Worm (Caenorhabditis elegans) whole organism, dauer: ENCODE results near the gene mth-1.

Experiments
- unc-62 ChIP-seq: sonication (generic microtip); optimal IDR thresholded peaks from 2 replicates; lab custom pipeline; 2017; ENCODE audit warnings: missing biosample characterization, missing genetic modification reagents, missing genetic modification characterization

The mth-1 gene

ce11 chrII:4203729-4204184 lies at the start of gene mth-1:
TSS of gene mth-1 (minus strand) at chrII:4203779.
- no peak for TF ChIP-seq unc-62 (GFP tag; lab: Kevin White, UChicago)

DNA sequence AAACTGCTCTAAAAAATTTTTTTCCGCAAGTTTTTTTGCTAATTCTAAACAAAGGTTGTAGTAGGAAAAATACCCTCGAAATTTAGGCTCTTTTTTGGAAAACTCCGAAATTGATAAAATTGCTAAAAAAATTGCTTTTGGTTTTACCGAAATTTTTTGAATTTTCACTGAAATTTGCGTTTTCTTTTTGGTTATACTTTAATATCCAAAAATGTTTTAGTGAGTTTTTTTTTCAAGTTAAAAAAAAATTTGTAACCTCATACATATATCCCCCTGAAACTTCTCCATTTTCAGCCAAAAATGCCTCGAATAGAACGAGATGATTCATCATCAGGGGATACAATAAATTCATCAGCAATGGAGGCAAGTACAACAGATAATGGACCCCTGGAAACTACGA lies 43.3 kb upstream of the mth-1 start, which contains the start of gene gpa-11:
TSS of gene gpa-11 (plus strand) at position 301 of the 400 bp plus-strand sequence.
- TF ChIP-seq unc-62 (GFP tag; lab: Kevin White, UChicago), result no peak

ce11 chrII:4244959-4245358 lies 41.4 kb upstream of the mth-1 start:
- TF ChIP-seq unc-62 (GFP tag; lab: Kevin White, UChicago), result no peak

DNA sequence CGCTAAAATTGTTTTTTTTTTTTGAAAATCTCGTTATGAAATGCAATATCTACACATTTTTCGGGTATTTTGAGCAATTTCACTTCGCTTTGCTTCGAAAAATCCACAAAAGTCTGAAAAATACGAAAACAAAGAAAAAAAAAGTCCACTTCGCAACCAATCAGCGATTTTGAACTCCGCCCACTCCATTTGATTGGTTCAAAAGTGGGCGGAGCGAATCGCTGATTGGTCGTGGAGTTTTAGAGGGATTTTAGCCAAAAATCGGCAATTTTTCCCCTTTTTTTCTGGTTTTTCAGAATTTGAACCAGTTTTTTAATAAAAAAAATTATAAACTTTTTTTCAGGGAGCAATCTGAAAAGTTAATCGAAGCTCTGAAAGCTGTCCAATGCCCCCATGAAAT lies 35.4 kb upstream of the mth-1 start:
- no peak for TF ChIP-seq unc-62 (GFP tag; lab: Kevin White, UChicago)

- no peak for TF ChIP-seq unc-62 (GFP tag; lab: Kevin White, UChicago)
These were observed 34.2 kb upstream of the mth-1 start, which contains the start of the genes fbxc-44 and C16A11.2 for ce11 chrII:4237701-4238214. TSS of gene fbxc-44 (minus strand) at chrII:4237751. TSS of gene C16A11.2 (plus strand) at chrII:4238203.

DNA sequence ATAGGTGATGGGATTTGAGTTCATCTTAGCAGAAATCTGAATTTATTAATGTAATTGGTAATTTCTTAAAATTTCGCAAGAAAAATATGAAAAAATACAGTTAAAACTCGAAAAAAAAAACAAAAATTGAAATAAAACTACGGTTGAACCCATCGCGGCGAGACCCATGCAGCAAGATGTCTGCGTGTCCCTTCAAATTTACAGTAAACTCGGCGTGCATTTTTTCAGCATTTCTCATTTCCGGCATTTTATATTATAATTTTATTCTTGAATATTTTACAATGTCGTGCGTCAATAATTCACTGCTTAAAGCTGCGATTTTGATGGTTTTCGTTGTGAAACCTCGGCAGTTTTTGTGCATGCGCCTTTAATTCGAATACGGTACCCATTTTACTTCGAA lies 32.4 kb upstream of the mth-1 start, which contains the start of gene fbxc-43:
TSS of gene fbxc-43 (minus strand) at position 38 of the 400 bp plus-strand sequence.
- no peak for TF ChIP-seq unc-62 (GFP tag; lab: Kevin White, UChicago)

- no peak for TF ChIP-seq unc-62 (GFP tag; lab: Kevin White, UChicago)
These were observed 27.3 kb upstream of the mth-1 start, which contains the start of gene C16A11.10 for ce11 chrII:4230816-4231435. TSS of gene C16A11.10 (plus strand) at chrII:4231385.

ce11 chrII:4229106-4229708 lies 25.6 kb upstream of the mth-1 start, which contains the start of gene C16A11.3:
TSS of gene C16A11.3 (plus strand) at chrII:4229545.
- no peak for TF ChIP-seq unc-62 (GFP tag; lab: Kevin White, UChicago)

ce11 chrII:4228112-4228770 lies 24.7 kb upstream of the mth-1 start:
- TF ChIP-seq unc-62 (GFP tag; lab: Kevin White, UChicago), result no peak

- TF ChIP-seq unc-62 (GFP tag; lab: Kevin White, UChicago), result no peak
These were observed 23.1 kb upstream of the mth-1 start, which contains the start of gene C16A11.4 for ce11 chrII:4226598-4227096. TSS of gene C16A11.4 (plus strand) at chrII:4227046.

- TF ChIP-seq unc-62 (GFP tag; lab: Kevin White, UChicago), result no peak
These were observed 19.4 kb upstream of the mth-1 start, which contains the start of gene C16A11.5 for ce11 chrII:4222983-4223382. TSS of gene C16A11.5 (plus strand) at chrII:4223305.

DNA sequence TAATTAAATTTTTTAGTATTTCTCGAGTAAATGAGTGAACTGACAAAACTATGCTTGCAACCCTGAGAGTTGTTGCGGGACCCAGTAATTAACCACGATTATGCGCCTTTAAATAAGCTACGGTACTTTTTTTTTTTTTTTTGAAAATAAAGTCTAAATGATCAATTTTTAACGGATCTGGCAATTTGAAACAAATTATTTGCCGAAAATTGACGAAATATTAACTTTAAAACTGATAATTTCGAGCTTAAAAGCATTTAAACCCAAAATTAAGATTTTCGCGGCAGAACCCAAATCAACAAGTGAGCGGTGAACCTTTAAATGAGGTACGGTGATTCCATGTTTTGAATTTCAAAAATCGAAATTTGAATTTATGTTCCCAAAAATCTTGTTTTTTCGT lies 18.9 kb upstream of the mth-1 start:
- no peak for TF ChIP-seq unc-62 (GFP tag; lab: Kevin White, UChicago)

DNA sequence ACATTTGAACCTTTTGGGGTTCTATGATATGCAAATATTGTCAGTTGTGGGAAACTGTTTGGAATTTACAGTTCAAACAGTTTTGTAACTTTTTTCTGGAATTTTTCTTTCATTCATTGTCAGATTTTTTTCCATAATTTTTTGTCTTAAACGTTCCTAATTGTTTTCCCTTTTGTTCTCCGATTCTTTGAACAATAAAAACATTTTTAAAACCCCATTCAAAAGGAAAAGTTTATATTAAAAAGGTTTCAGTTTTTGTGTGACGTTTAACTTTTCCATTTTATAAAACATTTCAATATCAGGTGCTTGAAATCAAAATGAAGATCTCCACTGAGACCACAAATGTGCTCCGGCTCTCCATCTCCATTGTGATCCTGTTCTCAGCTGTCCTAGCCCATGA lies 15.5 kb upstream of the mth-1 start, which contains the start of gene F31D5.1:
TSS of gene F31D5.1 (plus strand) at position 301 of the 400 bp plus-strand sequence.
- TF ChIP-seq unc-62 (GFP tag; lab: Kevin White, UChicago), result no peak

- TF ChIP-seq unc-62 (GFP tag; lab: Kevin White, UChicago), result no peak
These were observed 11.7 kb upstream of the mth-1 start, which contains the start of gene F31D5.2 for ce11 chrII:4215318-4215717. TSS of gene F31D5.2 (plus strand) at chrII:4215618.

ce11 chrII:4211113-4211512 lies 7.5 kb upstream of the mth-1 start, which contains the start of gene F31D5.7:
TSS of gene F31D5.7 (plus strand) at chrII:4211413.
- no peak for TF ChIP-seq unc-62 (GFP tag; lab: Kevin White, UChicago)
